Worm (Caenorhabditis elegans): ENCODE measurements around the gene mdh-2.

Gene mdh-2

DNA sequence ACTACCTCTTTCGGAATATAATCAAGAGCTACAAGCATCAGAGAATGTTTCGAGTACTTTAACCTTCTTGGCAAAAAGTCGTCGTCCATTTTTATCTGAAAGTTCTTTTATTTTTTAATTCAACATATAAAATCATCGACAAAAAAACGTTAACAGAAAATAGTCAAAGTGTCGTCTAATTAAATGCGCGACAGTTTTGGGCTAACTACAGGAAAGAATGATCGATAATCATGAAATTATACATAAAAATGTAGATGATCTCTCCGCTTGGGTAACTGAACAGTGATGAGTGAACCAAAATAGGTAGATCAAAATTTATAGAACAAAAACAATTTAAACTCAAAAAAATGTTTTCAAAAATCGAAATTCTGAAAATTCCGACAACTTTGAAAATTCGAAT, 49.4 kb downstream of the mdh-2 start, which contains the start of gene C09E7.8:
C09E7.8 (minus strand) TSS at position 101 of the 400 bp plus-strand sequence.
- TF ChIP-seq B0336.3 (GFP tag; IDR thresholded peaks at IDR 0.05) (no peak), efl-1 (GFP tag; optimal IDR thresholded peaks at IDR 0.05) (peak; percentile 25), nhr-179 (tag; optimal IDR thresholded peaks at IDR 0.05) (no peak)

Data from whole organism, young adult.